Worm (Caenorhabditis elegans): ENCODE measurements around the gene F07C6.2.

- TF ChIP-seq nhr-237 (tag; optimal IDR thresholded peaks at IDR 0.05) (no peak), lin-13 (tag; optimal IDR thresholded peaks at IDR 0.05) (no peak), M03D4.4 (tag; optimal IDR thresholded peaks at IDR 0.05) (no peak), ztf-11 (tag; optimal IDR thresholded peaks at IDR 0.05) (no peak)
Observed at ce11 chrIV:12781804-12782449, 9.0 kb upstream of the F07C6.2 start.
